Worm (Caenorhabditis elegans): ENCODE data around the gene C25D7.15.

ce11 chrV:15048107-15048506, 11.5 kb upstream of the C25D7.15 start, which contains the start of gene sdc-3:
- TF ChIP-seq med-1 (GFP tag; optimal IDR thresholded peaks at IDR 0.05; ENCODE audit: insufficient read depth), result no peak
- TF ChIP-seq tab-1 (GFP tag; IDR thresholded peaks at IDR 0.05), result no peak
- TF ChIP-seq flt-1 (GFP tag; IDR thresholded peaks at IDR 0.05), result no peak
- TF ChIP-seq ztf-29 (GFP tag; IDR thresholded peaks at IDR 0.05), result no peak
- TF ChIP-seq klf-2 (GFP tag; conservative IDR thresholded peaks at IDR 0.05), result no peak
